Fruit fly (Drosophila melanogaster) whole organism, embryonic: ENCODE measurements around the gene CG15296.

ENCODE experiments used
- CG2202 ChIP-seq: fragments of 200-800 bp; sonication (Bioruptor generic); optimal IDR thresholded peaks from 2 replicates; lab custom pipeline; 2018; ENCODE audit warnings: missing biosample characterization, mild to moderate bottlenecking, missing genetic modification characterization
- CG30403 ChIP-seq: fragments of 200-800 bp; sonication (Bioruptor generic); optimal IDR thresholded peaks from 3 replicates; lab custom pipeline; 2016; ENCODE audit warnings: missing biosample characterization, missing genetic modification characterization
- gsb ChIP-seq: fragments of 200-800 bp; sonication (Bioruptor generic); IDR thresholded peaks from 2 replicates; pipeline ENCODE4 v1.3.6; 2022; ENCODE audit warnings: missing biosample characterization, missing genetic modification characterization
- psq ChIP-seq: fragments of 200-800 bp; sonication (Bioruptor generic); optimal IDR thresholded peaks from 2 replicates; lab custom pipeline; 2017; ENCODE audit warnings: missing biosample characterization, missing genetic modification characterization
- ttk ChIP-seq: fragments of 200-800 bp; sonication (Bioruptor generic); IDR thresholded peaks from 2 replicates; pipeline ENCODE4 v2.1.2; 2022; ENCODE audit warnings: missing biosample characterization, missing genetic modification characterization
- unpg ChIP-seq: fragments of 200-800 bp; sonication (Bioruptor generic); optimal IDR thresholded peaks from 3 replicates; lab custom pipeline; 2018; ENCODE audit warnings: missing biosample characterization, mild to moderate bottlenecking, missing genetic modification characterization, moderate library complexity
- zen ChIP-seq: fragments of 200-800 bp; sonication (Bioruptor generic); optimal IDR thresholded peaks from 3 replicates; lab custom pipeline; 2018; ENCODE audit warnings: missing biosample characterization, mild to moderate bottlenecking, missing genetic modification characterization, moderate library complexity

dm6 chrX:10601479-10601921, 35.1 kb upstream of the CG15296 start:
- TF ChIP-seq psq (GFP tag; lab: Kevin White, UChicago) (no peak), unpg (GFP tag; lab: Kevin White, UChicago) (peak; percentile 20), zen (tag; lab: Kevin White, UChicago) (no peak), gsb (GFP tag; lab: Robert Waterston, UW) (no peak), CG30403 (GFP tag; lab: Kevin White, UChicago) (peak; percentile 52), CG2202 (tag; lab: Kevin White, UChicago) (no peak), ttk (GFP tag; lab: Robert Waterston, UW) (peak; percentile 50; the same call in 1 of the 2 replicates)
